Fruit fly (Drosophila melanogaster): Measurements from ENCODE around the gene mthl10.

The mthl10 gene

dm6 chr3L:347641-348405 is 5.1 kb upstream of the mthl10 start (continued):
- peak; percentile 64 for TF ChIP-seq croc (GFP tag; conservative IDR thresholded peaks at IDR 0.05)
- TF ChIP-seq CG12299 (tag; optimal IDR thresholded peaks at IDR 0.05) = peak; percentile 43
- TF ChIP-seq CG15479 (GFP tag; optimal IDR thresholded peaks at IDR 0.05) = peak; percentile 81
- no peak for TF ChIP-seq wdn (GFP tag; IDR thresholded peaks at IDR 0.05)
- TF ChIP-seq CG3281 (GFP tag; optimal IDR thresholded peaks at IDR 0.05) = no peak
- TF ChIP-seq Deaf1 (tag; optimal IDR thresholded peaks at IDR 0.05) = peak; percentile 9
- TF ChIP-seq CrebB (tag; optimal IDR thresholded peaks at IDR 0.05) = no peak
- TF ChIP-seq CG10274 (GFP tag; optimal IDR thresholded peaks at IDR 0.05) = no peak
- no peak for TF ChIP-seq run (tag; optimal IDR thresholded peaks at IDR 0.05)
- TF ChIP-seq schlank (tag; optimal IDR thresholded peaks at IDR 0.05) = peak; percentile 7
- peak; percentile 55 for TF ChIP-seq Bdp1 (GFP tag; optimal IDR thresholded peaks at IDR 0.05)
- TF ChIP-seq CG2202 (tag; optimal IDR thresholded peaks at IDR 0.05) = peak; percentile 71
- no peak for TF ChIP-seq Nf-YC (tag; optimal IDR thresholded peaks at IDR 0.05)
- TF ChIP-seq CG15514 (GFP tag; optimal IDR thresholded peaks at IDR 0.05) = peak; percentile 21
- TF ChIP-seq pho (GFP tag; optimal IDR thresholded peaks at IDR 0.05) = no peak
- TF ChIP-seq klu (GFP tag; IDR thresholded peaks at IDR 0.05) = no peak
- TF ChIP-seq sima (GFP tag; optimal IDR thresholded peaks at IDR 0.05) = peak; percentile 16
- no peak for TF ChIP-seq CG11696 (GFP tag; IDR thresholded peaks at IDR 0.05)
- peak; percentile 44 for TF ChIP-seq CG9817 (tag; optimal IDR thresholded peaks at IDR 0.05)
- peak; percentile 58 for TF ChIP-seq cg (GFP tag; optimal IDR thresholded peaks at IDR 0.05)
- TF ChIP-seq luna (GFP tag; optimal IDR thresholded peaks at IDR 0.05) = no peak
- TF ChIP-seq CG10979 (tag; optimal IDR thresholded peaks at IDR 0.05) = peak; percentile 86
- TF ChIP-seq CG13624 (GFP tag; optimal IDR thresholded peaks at IDR 0.05) = peak; percentile 15
- TF ChIP-seq CHES-1-like (GFP tag; optimal IDR thresholded peaks at IDR 0.05) = peak; percentile 58
- no peak for TF ChIP-seq CG7271 (tag; optimal IDR thresholded peaks at IDR 0.05)
- TF ChIP-seq CG30431 (GFP tag; optimal IDR thresholded peaks at IDR 0.05) = peak; percentile 79
- TF ChIP-seq CG1647 (GFP tag; optimal IDR thresholded peaks at IDR 0.05) = peak; percentile 53
- TF ChIP-seq Myb (GFP tag; optimal IDR thresholded peaks at IDR 0.05) = peak; percentile 18
- peak; percentile 59; the same call in 1 of the 3 replicates for TF ChIP-seq ase (GFP tag; IDR thresholded peaks at IDR 0.05)
- no peak for TF ChIP-seq h (optimal IDR thresholded peaks at IDR 0.05)
- TF ChIP-seq CG2199 (GFP tag; IDR thresholded peaks at IDR 0.05) = no peak
- peak; percentile 80 to 92 for TF ChIP-seq bsh (GFP tag; optimal IDR thresholded peaks at IDR 0.05)
- TF ChIP-seq CG13775 (GFP tag; optimal IDR thresholded peaks at IDR 0.05) = peak; percentile 53
- peak; percentile 61 for TF ChIP-seq mam (GFP tag; optimal IDR thresholded peaks at IDR 0.05)
- peak; percentile 69 for TF ChIP-seq CG6254 (GFP tag; optimal IDR thresholded peaks at IDR 0.05)
- TF ChIP-seq Doc2 (GFP tag; IDR thresholded peaks at IDR 0.05) = no peak
- no peak for TF ChIP-seq CG6791 (GFP tag; IDR thresholded peaks at IDR 0.05; ENCODE audit: partially characterized antibody)
- peak; percentile 6; the same call in 1 of the 2 replicates for TF ChIP-seq CG9932 (GFP tag; IDR thresholded peaks at IDR 0.05)
- TF ChIP-seq pan (optimal IDR thresholded peaks at IDR 0.05) = no peak
- peak in 1 of 2 experiments; percentile 63 for TF ChIP-seq pan (GFP tag; optimal IDR thresholded peaks at IDR 0.05 in 1 of 2, IDR thresholded peaks at IDR 0.05 in 1 of 2)
- peak; percentile 27 for TF ChIP-seq Sry-β (GFP tag; optimal IDR thresholded peaks at IDR 0.05)
- TF ChIP-seq sob (GFP tag; IDR thresholded peaks at IDR 0.05) = peak; percentile 40; the same call in 1 of the 2 replicates
- TF ChIP-seq MBD-R2 (GFP tag; IDR thresholded peaks at IDR 0.05) = no peak
- peak; percentile 83 for TF ChIP-seq az2 (GFP tag; optimal IDR thresholded peaks at IDR 0.05)
- TF ChIP-seq CG7839 (tag; optimal IDR thresholded peaks at IDR 0.05) = peak; percentile 75
- TF ChIP-seq CG11723 (GFP tag; optimal IDR thresholded peaks at IDR 0.05) = peak; percentile 60
- TF ChIP-seq MESR4 (GFP tag; optimal IDR thresholded peaks at IDR 0.05) = no peak
- TF ChIP-seq ATbp (GFP tag; optimal IDR thresholded peaks at IDR 0.05) = peak; percentile 85
- TF ChIP-seq br (optimal IDR thresholded peaks at IDR 0.05) = no peak
- TF ChIP-seq HLH54F (GFP tag; optimal IDR thresholded peaks at IDR 0.05) = peak; percentile 16
